Worm (Caenorhabditis elegans) whole organism, L4 larva: ENCODE results near the gene C54F6.12.

Experiments used
- F10B5.3 ChIP-seq: sonication (generic microtip); optimal IDR thresholded peaks from 2 replicates; lab custom pipeline; 2016; ENCODE audit warnings: mild to moderate bottlenecking, missing genetic modification characterization, missing compliant biosample characterization
- F26F4.8 ChIP-seq: fragments of 200-800 bp; sonication (Bioruptor generic); conservative IDR thresholded peaks from 2 replicates; pipeline ENCODE4 v1.3.6; 2022; ENCODE audit warnings: missing genetic modification characterization, missing compliant biosample characterization
- Y105C5A.15 ChIP-seq: fragments of 200-800 bp; sonication (Bioruptor generic); IDR thresholded peaks from 2 replicates; pipeline ENCODE4 v1.3.6; 2022; ENCODE audit warnings: missing genetic modification characterization, missing compliant biosample characterization
- Y75B8A.6 ChIP-seq: fragments of 200-800 bp; sonication (Bioruptor generic); IDR thresholded peaks from 2 replicates; pipeline ENCODE4 v1.3.6; 2022; ENCODE audit warnings: missing genetic modification reagents, missing genetic modification characterization, missing compliant biosample characterization
- aha-1 ChIP-seq: fragments of 150-350 bp; peaks from one replicate; lab custom pipeline; 2014; ENCODE audit warnings: missing biosample characterization, missing genetic modification characterization
- aly-2 ChIP-seq: sonication (generic microtip); optimal IDR thresholded peaks from 2 replicates; lab custom pipeline; 2018; ENCODE audit warnings: missing biosample characterization, missing genetic modification characterization
- ceh-32 ChIP-seq: sonication (generic microtip); optimal IDR thresholded peaks from 2 replicates; lab custom pipeline; 2016; ENCODE audit warnings: mild to moderate bottlenecking, missing genetic modification characterization, missing compliant biosample characterization; ENCODE audit not compliant: poor library complexity
- ceh-44 ChIP-seq: fragments of 200-800 bp; sonication (Bioruptor generic); IDR thresholded peaks from 2 replicates; pipeline ENCODE4 v1.3.6; 2022; ENCODE audit warnings: missing genetic modification reagents, missing genetic modification characterization, missing compliant biosample characterization
- ceh-62 ChIP-seq: sonication (generic microtip); optimal IDR thresholded peaks from 2 replicates; lab custom pipeline; 2017; ENCODE audit warnings: missing biosample characterization, missing genetic modification characterization
- ceh-82 ChIP-seq: sonication (generic microtip); optimal IDR thresholded peaks from 2 replicates; lab custom pipeline; 2017; ENCODE audit warnings: missing biosample characterization, missing genetic modification characterization
- cey-2 ChIP-seq: sonication (generic microtip); optimal IDR thresholded peaks from 3 replicates; lab custom pipeline; 2017; ENCODE audit warnings: missing genetic modification characterization, mild to moderate bottlenecking, missing compliant biosample characterization, antibody characterized with exemption, borderline replicate concordance; ENCODE audit not compliant: insufficient read depth
- ctbp-1 ChIP-seq: fragments of 200-800 bp; sonication (Bioruptor generic); IDR thresholded peaks from 2 replicates; pipeline ENCODE4 v1.3.6; 2022; ENCODE audit warnings: missing genetic modification reagents, missing genetic modification characterization, missing compliant biosample characterization
- daf-19 ChIP-seq: fragments of 200-800 bp; sonication (Bioruptor generic); conservative IDR thresholded peaks from 2 replicates; pipeline ENCODE4 v1.3.6; 2022; ENCODE audit warnings: missing genetic modification characterization, missing compliant biosample characterization
- fkh-10 ChIP-seq: fragments of 150-350 bp; optimal IDR thresholded peaks from 2 replicates; lab custom pipeline; 2014; ENCODE audit warnings: missing biosample characterization, missing genetic modification reagents, missing genetic modification characterization
- jun-1 ChIP-seq: fragments of 150-350 bp; optimal IDR thresholded peaks from 2 replicates; lab custom pipeline; 2014; ENCODE audit warnings: missing biosample characterization, missing genetic modification reagents, missing genetic modification characterization
- lin-1 ChIP-seq: fragments of 200-800 bp; sonication (Bioruptor generic); IDR thresholded peaks from 2 replicates; pipeline ENCODE4 v1.3.6; 2022; ENCODE audit warnings: missing genetic modification reagents, missing genetic modification characterization, missing compliant biosample characterization
- lin-38 ChIP-seq: fragments of 200-800 bp; sonication (Bioruptor generic); IDR thresholded peaks from 2 replicates; pipeline ENCODE4 v1.3.6; 2022; ENCODE audit warnings: missing genetic modification reagents, missing genetic modification characterization, missing compliant biosample characterization
- madf-9 ChIP-seq: fragments of 200-800 bp; sonication (Bioruptor generic); conservative IDR thresholded peaks from 2 replicates; pipeline ENCODE4 v1.3.6; 2022; ENCODE audit warnings: missing genetic modification reagents, missing genetic modification characterization, missing compliant biosample characterization
- mdl-1 ChIP-seq, 2 experiments: fragments of 150-350 bp in 1 of 2; sonication (generic microtip) in 1 of 2; optimal IDR thresholded peaks; 2 replicates each; lab custom pipeline; 2014 to 2017; ENCODE audit warnings: missing biosample characterization in 2 of 2, missing genetic modification characterization in 2 of 2
- nhr-10 ChIP-seq: fragments of 150-350 bp; optimal IDR thresholded peaks from 2 replicates; lab custom pipeline; 2014; ENCODE audit warnings: missing biosample characterization, missing genetic modification characterization
- nhr-237 ChIP-seq: sonication (generic microtip); optimal IDR thresholded peaks from 2 replicates; lab custom pipeline; 2017; ENCODE audit warnings: missing biosample characterization, missing genetic modification characterization
- nhr-28 ChIP-seq: fragments of 150-350 bp; optimal IDR thresholded peaks from 2 replicates; lab custom pipeline; 2014; ENCODE audit warnings: missing biosample characterization, missing genetic modification characterization
- nhr-42 ChIP-seq: fragments of 200-800 bp; sonication (Bioruptor generic); IDR thresholded peaks from 2 replicates; pipeline ENCODE4 v1.3.6; 2022; ENCODE audit warnings: missing genetic modification characterization, missing compliant biosample characterization
- nhr-76 ChIP-seq: fragments of 150-350 bp; optimal IDR thresholded peaks from 2 replicates; lab custom pipeline; 2014; ENCODE audit warnings: missing biosample characterization, missing genetic modification characterization
- pqm-1 ChIP-seq: sonication (generic microtip); optimal IDR thresholded peaks from 2 replicates; lab custom pipeline; 2017; ENCODE audit warnings: missing biosample characterization, missing genetic modification characterization
- sdz-12 ChIP-seq: fragments of 200-800 bp; sonication (Bioruptor generic); optimal IDR thresholded peaks from 2 replicates; lab custom pipeline; 2018; ENCODE audit warnings: mild to moderate bottlenecking, missing genetic modification characterization, missing compliant biosample characterization
- snpc-4 ChIP-seq: fragments of 150-350 bp; optimal IDR thresholded peaks from 2 replicates; lab custom pipeline; 2014; ENCODE audit warnings: missing biosample characterization, missing genetic modification characterization
- tra-1 ChIP-seq: fragments of 200-800 bp; sonication (Bioruptor generic); IDR thresholded peaks from 2 replicates; pipeline ENCODE4 v1.3.6; 2022; ENCODE audit warnings: missing genetic modification reagents, missing genetic modification characterization, missing compliant biosample characterization

C54F6.12 gene

DNA sequence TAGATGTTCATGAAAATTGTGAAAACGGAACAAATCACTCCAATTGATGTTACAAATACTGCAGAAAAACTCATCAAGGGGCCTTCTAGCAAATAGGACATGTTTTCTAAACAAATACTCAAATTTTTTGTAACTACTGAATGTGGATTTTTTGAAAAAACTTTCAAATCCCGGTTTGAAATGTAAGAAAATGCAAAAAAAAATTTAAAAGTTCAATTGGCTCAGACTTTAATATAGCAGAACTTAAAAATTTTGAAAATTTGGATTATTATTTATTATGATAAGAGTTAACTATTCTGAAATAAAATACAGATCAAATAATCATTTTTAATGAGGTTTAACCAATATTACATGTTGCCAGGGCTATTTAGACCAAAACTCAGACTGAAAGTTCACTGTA is 47.6 kb downstream of the C54F6.12 start, which contains the start of gene srbc-9:
srbc-9 (minus strand) TSS at position 101 of the 400 bp plus-strand sequence.
- no peak for TF ChIP-seq sdz-12 (GFP tag; lab: Kevin White, UChicago)
- no peak for TF ChIP-seq cey-2 (tag; lab: Kevin White, UChicago)
- no peak for TF ChIP-seq ceh-32 (tag; lab: Kevin White, UChicago)
- TF ChIP-seq aly-2 (tag; lab: Kevin White, UChicago): no peak
- no peak for TF ChIP-seq ceh-82 (tag; lab: Kevin White, UChicago)
- no peak for TF ChIP-seq fkh-10 (GFP tag; lab: Kevin White, UChicago)
- TF ChIP-seq ceh-62: no peak
- no peak for TF ChIP-seq Y75B8A.6 (GFP tag; lab: Robert Waterston, UW)
- no peak for TF ChIP-seq daf-19
- TF ChIP-seq tra-1 (GFP tag; lab: Robert Waterston, UW): no peak
- no peak for TF ChIP-seq mdl-1 (tag; optimal IDR thresholded peaks at IDR 0.05; lab: Kevin White, UChicago)
- no peak for TF ChIP-seq aha-1 (tag; lab: Kevin White, UChicago)
- no peak for TF ChIP-seq ceh-44
- no peak for TF ChIP-seq F26F4.8 (GFP tag; lab: Robert Waterston, UW)
- TF ChIP-seq ctbp-1 (GFP tag; lab: Robert Waterston, UW): no peak
- no peak for TF ChIP-seq nhr-237 (tag; lab: Kevin White, UChicago)
- TF ChIP-seq nhr-42 (GFP tag; lab: Robert Waterston, UW): no peak
- TF ChIP-seq jun-1 (tag; lab: Kevin White, UChicago): no peak
- no peak for TF ChIP-seq nhr-28 (tag; lab: Kevin White, UChicago)

ce11 chrV:7487518-7487917 is 50.4 kb downstream of the C54F6.12 start, which contains the start of gene srbc-7:
Gene srbc-7 (minus strand): TSS chrV:7487618.
- TF ChIP-seq Y105C5A.15 (GFP tag; lab: Robert Waterston, UW) (no peak), F10B5.3 (tag; lab: Kevin White, UChicago) (no peak), lin-1 (no peak), nhr-10 (tag; lab: Kevin White, UChicago) (no peak), snpc-4 (tag; lab: Kevin White, UChicago) (no peak), pqm-1 (tag; lab: Kevin White, UChicago) (no peak), jun-1 (tag; lab: Kevin White, UChicago) (no peak), madf-9 (GFP tag; lab: Robert Waterston, UW) (no peak), lin-38 (GFP tag; lab: Robert Waterston, UW) (no peak), aly-2 (tag; lab: Kevin White, UChicago) (no peak), nhr-76 (no peak), F26F4.8 (GFP tag; lab: Robert Waterston, UW) (no peak)
